Fruit fly (Drosophila melanogaster) whole organism: ENCODE data around the gene CG13003.

Experiments
- pan ChIP-seq: fragments of >200 bp; optimal IDR thresholded peaks from 2 replicates; lab custom pipeline; 2017
- psq ChIP-seq: fragments of >200 bp; optimal IDR thresholded peaks from 2 replicates; lab custom pipeline; 2017

- TF ChIP-seq pan (lab: Kevin White, UChicago), result no peak
- no peak for TF ChIP-seq psq (lab: Kevin White, UChicago)
Measured at dm6 chrX:16830081-16830480, 46.3 kb downstream of the CG13003 start.
